Worm (Caenorhabditis elegans) whole organism, L3 larva: ENCODE results near the gene tin-9.1.

Experiments
- R02D3.7 ChIP-seq: fragments of 150-350 bp; optimal IDR thresholded peaks from 2 replicates; lab custom pipeline; 2014; ENCODE audit warnings: missing biosample characterization, missing genetic modification characterization
- ZK546.5 ChIP-seq: sonication (generic microtip); optimal IDR thresholded peaks from 2 replicates; lab custom pipeline; 2017; ENCODE audit warnings: missing biosample characterization, missing genetic modification characterization
- aly-2 ChIP-seq: fragments of 150-350 bp; optimal IDR thresholded peaks from 2 replicates; lab custom pipeline; 2014; ENCODE audit warnings: missing biosample characterization, missing genetic modification characterization
- ceh-28 ChIP-seq: fragments of 150-350 bp; optimal IDR thresholded peaks from 2 replicates; lab custom pipeline; 2014; ENCODE audit warnings: missing biosample characterization, missing genetic modification reagents, missing genetic modification characterization
- ceh-9 ChIP-seq: sonication (generic microtip); optimal IDR thresholded peaks from 2 replicates; lab custom pipeline; 2018; ENCODE audit warnings: missing biosample characterization, missing genetic modification characterization
- daf-12 ChIP-seq: fragments of 150-350 bp; optimal IDR thresholded peaks from 2 replicates; lab custom pipeline; 2014; ENCODE audit warnings: missing biosample characterization, missing genetic modification reagents, missing genetic modification characterization
- egl-27 ChIP-seq: sonication (generic microtip); optimal IDR thresholded peaks from 4 replicates; lab custom pipeline; 2017; ENCODE audit warnings: missing biosample characterization, missing genetic modification reagents, missing genetic modification characterization
- egl-5 ChIP-seq: fragments of 150-350 bp; optimal IDR thresholded peaks from 2 replicates; lab custom pipeline; 2017; ENCODE audit warnings: missing biosample characterization, missing genetic modification reagents, missing genetic modification characterization, inconsistent platforms
- elt-1 ChIP-seq: fragments of 150-350 bp; optimal IDR thresholded peaks from 2 replicates; lab custom pipeline; 2014; ENCODE audit warnings: missing biosample characterization, missing genetic modification characterization
- elt-2 ChIP-seq: sonication (generic microtip); optimal IDR thresholded peaks from 2 replicates; lab custom pipeline; 2016; ENCODE audit warnings: missing genetic modification reagents, mild to moderate bottlenecking, missing genetic modification characterization, missing compliant biosample characterization
- fkh-10 ChIP-seq: sonication (generic microtip); optimal IDR thresholded peaks from 2 replicates; lab custom pipeline; 2017; ENCODE audit warnings: missing biosample characterization, missing genetic modification reagents, missing genetic modification characterization
- fkh-2 ChIP-seq: fragments of 150-350 bp; optimal IDR thresholded peaks from 2 replicates; lab custom pipeline; 2014; ENCODE audit warnings: missing biosample characterization, missing genetic modification reagents, missing genetic modification characterization
- fos-1 ChIP-seq: fragments of 150-350 bp; optimal IDR thresholded peaks from 2 replicates; lab custom pipeline; 2014; ENCODE audit warnings: missing biosample characterization, missing genetic modification characterization
- hmg-11 ChIP-seq: sonication (generic microtip); optimal IDR thresholded peaks from 2 replicates; lab custom pipeline; 2016; ENCODE audit warnings: missing genetic modification characterization, missing compliant biosample characterization
- jun-1 ChIP-seq: fragments of 150-350 bp; optimal IDR thresholded peaks from 2 replicates; lab custom pipeline; 2014; ENCODE audit warnings: missing biosample characterization, missing genetic modification reagents, missing genetic modification characterization
- lin-15B ChIP-seq: fragments of 150-350 bp; optimal IDR thresholded peaks from 2 replicates; lab custom pipeline; 2014; ENCODE audit warnings: missing biosample characterization, missing genetic modification characterization
- lin-39 ChIP-seq: fragments of 150-350 bp; optimal IDR thresholded peaks from 2 replicates; lab custom pipeline; 2018; ENCODE audit warnings: missing biosample characterization, missing genetic modification reagents, missing genetic modification characterization
- lsy-12 ChIP-seq: sonication (generic microtip); optimal IDR thresholded peaks from 2 replicates; lab custom pipeline; 2016; ENCODE audit warnings: mild to moderate bottlenecking, missing genetic modification characterization, missing compliant biosample characterization
- mdl-1 ChIP-seq: fragments of 150-350 bp; optimal IDR thresholded peaks from 2 replicates; lab custom pipeline; 2014; ENCODE audit warnings: missing biosample characterization, missing genetic modification characterization
- mml-1 ChIP-seq: fragments of 150-350 bp; sonication (generic microtip); optimal IDR thresholded peaks from 3 replicates; lab custom pipeline; 2014; ENCODE audit warnings: missing biosample characterization, missing genetic modification characterization
- nfya-1 ChIP-seq: sonication (generic microtip); optimal IDR thresholded peaks from 2 replicates; lab custom pipeline; 2017; ENCODE audit warnings: missing genetic modification characterization, mild to moderate bottlenecking, missing compliant biosample characterization, antibody characterized with exemption, moderate library complexity; ENCODE audit not compliant: insufficient read depth
- nhr-11 ChIP-seq: fragments of 150-350 bp; optimal IDR thresholded peaks from 2 replicates; lab custom pipeline; 2014; ENCODE audit warnings: missing biosample characterization, missing genetic modification characterization
- nhr-12 ChIP-seq: fragments of 150-350 bp; optimal IDR thresholded peaks from 2 replicates; lab custom pipeline; 2014; ENCODE audit warnings: missing biosample characterization, missing genetic modification characterization
- nhr-23 ChIP-seq: fragments of 150-350 bp; optimal IDR thresholded peaks from 2 replicates; lab custom pipeline; 2014; ENCODE audit warnings: missing biosample characterization, missing genetic modification reagents, missing genetic modification characterization
- nhr-237 ChIP-seq: fragments of 150-350 bp; optimal IDR thresholded peaks from 2 replicates; lab custom pipeline; 2014; ENCODE audit warnings: missing biosample characterization, missing genetic modification characterization
- nhr-25 ChIP-seq: sonication (generic microtip); optimal IDR thresholded peaks from 2 replicates; lab custom pipeline; 2017; ENCODE audit warnings: missing biosample characterization, missing genetic modification characterization
- nhr-28 ChIP-seq: fragments of 150-350 bp; optimal IDR thresholded peaks from 2 replicates; lab custom pipeline; 2014; ENCODE audit warnings: missing biosample characterization, missing genetic modification characterization
- nhr-43 ChIP-seq: sonication (generic microtip); optimal IDR thresholded peaks from 2 replicates; lab custom pipeline; 2016; ENCODE audit warnings: mild to moderate bottlenecking, missing genetic modification characterization, missing compliant biosample characterization; ENCODE audit not compliant: poor library complexity, severe bottlenecking
- nhr-67 ChIP-seq: fragments of 150-350 bp; optimal IDR thresholded peaks from 2 replicates; lab custom pipeline; 2014; ENCODE audit warnings: missing biosample characterization, missing genetic modification characterization
- nhr-77 ChIP-seq: fragments of 150-350 bp; optimal IDR thresholded peaks from 2 replicates; lab custom pipeline; 2014; ENCODE audit warnings: missing biosample characterization, missing genetic modification characterization
- pha-4 ChIP-seq: fragments of 150-350 bp; optimal IDR thresholded peaks from 2 replicates; lab custom pipeline; 2014; ENCODE audit warnings: missing biosample characterization, missing genetic modification reagents, missing genetic modification characterization
- pqm-1 ChIP-seq: fragments of 150-350 bp; optimal IDR thresholded peaks from 2 replicates; lab custom pipeline; 2017; ENCODE audit warnings: missing biosample characterization, missing genetic modification characterization, inconsistent platforms
- sea-2 ChIP-seq: fragments of 150-350 bp; sonication (generic microtip); optimal IDR thresholded peaks from 4 replicates; lab custom pipeline; 2014; ENCODE audit warnings: missing biosample characterization, missing genetic modification reagents, missing genetic modification characterization
- snpc-4 ChIP-seq: fragments of 150-350 bp; optimal IDR thresholded peaks from 2 replicates; lab custom pipeline; 2014; ENCODE audit warnings: missing biosample characterization, missing genetic modification characterization
- unc-39 ChIP-seq: sonication (generic microtip); optimal IDR thresholded peaks from 4 replicates; lab custom pipeline; 2017; ENCODE audit warnings: missing biosample characterization, missing genetic modification characterization
- zag-1 ChIP-seq: fragments of 150-350 bp; optimal IDR thresholded peaks from 2 replicates; lab custom pipeline; 2014; ENCODE audit warnings: missing biosample characterization, missing genetic modification characterization
- ztf-11 ChIP-seq: fragments of 150-350 bp; optimal IDR thresholded peaks from 2 replicates; lab custom pipeline; 2014; ENCODE audit warnings: missing biosample characterization, missing genetic modification characterization
- ztf-4 ChIP-seq: fragments of 150-350 bp; optimal IDR thresholded peaks from 2 replicates; lab custom pipeline; 2014; ENCODE audit warnings: missing biosample characterization, missing genetic modification characterization

tin-9.1 gene

ce11 chrIV:7022227-7022626, 22.2 kb downstream of the tin-9.1 start:
- TF ChIP-seq R02D3.7 (tag; lab: Kevin White, UChicago) = no peak
- TF ChIP-seq nhr-12 (tag; lab: Kevin White, UChicago) = no peak
- no peak for TF ChIP-seq lsy-12 (tag; lab: Kevin White, UChicago)
- TF ChIP-seq ztf-4 (tag; lab: Kevin White, UChicago) = no peak
- no peak for TF ChIP-seq lin-39 (tag; lab: Kevin White, UChicago)
- TF ChIP-seq mml-1 (tag; lab: Kevin White, UChicago) = no peak
- TF ChIP-seq ceh-9 (tag; lab: Kevin White, UChicago) = no peak
- TF ChIP-seq ztf-11 (tag; lab: Kevin White, UChicago) = no peak
- TF ChIP-seq pqm-1 = no peak
- TF ChIP-seq, all 47 proteins: peak for 0

- no peak for TF ChIP-seq mml-1 (tag; lab: Kevin White, UChicago)
- no peak for TF ChIP-seq nhr-23
- no peak for TF ChIP-seq R02D3.7 (tag; lab: Kevin White, UChicago)
- TF ChIP-seq elt-2 (tag; lab: Kevin White, UChicago) = peak; percentile 80
- TF ChIP-seq nhr-28 (tag; lab: Kevin White, UChicago) = no peak
- TF ChIP-seq ceh-28 (tag; lab: Kevin White, UChicago) = no peak
- TF ChIP-seq fos-1 (tag; lab: Kevin White, UChicago) = no peak
- no peak for TF ChIP-seq nhr-11 (tag; lab: Kevin White, UChicago)
- TF ChIP-seq mdl-1 (tag; lab: Kevin White, UChicago) = no peak
- TF ChIP-seq hmg-11 (tag; lab: Kevin White, UChicago) = no peak
- TF ChIP-seq elt-1 (tag; lab: Kevin White, UChicago) = no peak
- peak; percentile 48 for TF ChIP-seq pqm-1
- no peak for TF ChIP-seq nhr-77 (tag; lab: Kevin White, UChicago)
- TF ChIP-seq nhr-237 (tag; lab: Kevin White, UChicago) = no peak
- TF ChIP-seq nhr-25 = peak; percentile 23
- peak; percentile 63 for TF ChIP-seq pha-4 (tag; lab: Kevin White, UChicago)
- TF ChIP-seq nhr-67 (tag; lab: Kevin White, UChicago) = no peak
- no peak for TF ChIP-seq daf-12
- TF ChIP-seq egl-27 (tag; lab: Kevin White, UChicago) = no peak
- no peak for TF ChIP-seq lsy-12 (tag; lab: Kevin White, UChicago)
- no peak for TF ChIP-seq zag-1 (tag; lab: Kevin White, UChicago)
These were observed 23.8 kb downstream of the tin-9.1 start for ce11 chrIV:7020630-7021029.

- TF ChIP-seq nhr-28 (tag; lab: Kevin White, UChicago) = no peak
- no peak for TF ChIP-seq ztf-4 (tag; lab: Kevin White, UChicago)
- no peak for TF ChIP-seq daf-12
- TF ChIP-seq nhr-67 (tag; lab: Kevin White, UChicago) = no peak
- no peak for TF ChIP-seq mdl-1 (tag; lab: Kevin White, UChicago)
- peak; percentile 52 for TF ChIP-seq fkh-10 (GFP tag; lab: Kevin White, UChicago)
- TF ChIP-seq nfya-1 = no peak
These were observed 25.8 kb downstream of the tin-9.1 start for ce11 chrIV:7018623-7019022.

- TF ChIP-seq fkh-2 (tag; lab: Kevin White, UChicago) (no peak), fkh-10 (GFP tag; lab: Kevin White, UChicago) (no peak), egl-27 (tag; lab: Kevin White, UChicago) (no peak), jun-1 (tag; lab: Kevin White, UChicago) (no peak), elt-1 (tag; lab: Kevin White, UChicago) (no peak), aly-2 (tag; lab: Kevin White, UChicago) (no peak), nhr-11 (tag; lab: Kevin White, UChicago) (no peak), nhr-28 (tag; lab: Kevin White, UChicago) (no peak), elt-2 (tag; lab: Kevin White, UChicago) (no peak)
These were observed 27.2 kb downstream of the tin-9.1 start, which contains the start of gene gldi-4 for ce11 chrIV:7017123-7017674. Gene gldi-4 (plus strand): TSS chrIV:7017624.

- TF ChIP-seq sea-2 (GFP tag; lab: Kevin White, UChicago) (no peak), egl-5 (tag; lab: Kevin White, UChicago) (peak; percentile 62), lin-39 (tag; lab: Kevin White, UChicago) (no peak), nhr-11 (tag; lab: Kevin White, UChicago) (no peak), lin-15B (peak; percentile 9), unc-39 (tag; lab: Kevin White, UChicago) (no peak), pha-4 (tag; lab: Kevin White, UChicago) (peak; percentile 75), nfya-1 (peak; percentile 57), snpc-4 (tag; lab: Kevin White, UChicago) (no peak), hmg-11 (tag; lab: Kevin White, UChicago) (peak; percentile 21), nhr-43 (tag; lab: Kevin White, UChicago) (peak; percentile 5), fkh-10 (GFP tag; lab: Kevin White, UChicago) (no peak), aly-2 (tag; lab: Kevin White, UChicago) (no peak), ceh-9 (tag; lab: Kevin White, UChicago) (no peak), pqm-1 (peak; percentile 68), ZK546.5 (tag; lab: Kevin White, UChicago) (no peak), elt-2 (tag; lab: Kevin White, UChicago) (peak; percentile 47), nhr-25 (peak; percentile 53), mml-1 (tag; lab: Kevin White, UChicago) (no peak), nhr-23 (peak; percentile 42)
These were observed 27.9 kb downstream of the tin-9.1 start for ce11 chrIV:7016502-7016901.
